Fruit fly (Drosophila melanogaster): ENCODE data around the gene CG15021.

CG15021 gene

dm6 chr3L:4413800-4414446 is 22.6 kb upstream of the CG15021 start (continued):
- TF ChIP-seq CG9437 (GFP tag; optimal IDR thresholded peaks at IDR 0.05), result no peak
- peak; percentile 33 for TF ChIP-seq Ets65A (GFP tag)
- peak; percentile 18 for TF ChIP-seq CG15269 (tag; optimal IDR thresholded peaks at IDR 0.05)
- no peak for TF ChIP-seq sim (GFP tag; IDR thresholded peaks at IDR 0.05)
- no peak for TF ChIP-seq ap (GFP tag; IDR thresholded peaks at IDR 0.05)
- no peak for TF ChIP-seq Antp (GFP tag; optimal IDR thresholded peaks at IDR 0.05)
- TF ChIP-seq Chrac-16 (GFP tag; optimal IDR thresholded peaks at IDR 0.05), result no peak
- TF ChIP-seq Kr (GFP tag; optimal IDR thresholded peaks at IDR 0.05), result no peak
- TF ChIP-seq CG14441 (GFP tag; IDR thresholded peaks at IDR 0.05), result peak; percentile 14; the same call in 1 of the 2 replicates
- TF ChIP-seq GATAe (GFP tag; conservative IDR thresholded peaks at IDR 0.05), result no peak
- TF ChIP-seq CG18476 (GFP tag; optimal IDR thresholded peaks at IDR 0.05), result no peak
- no peak for TF ChIP-seq pnt (GFP tag; optimal IDR thresholded peaks at IDR 0.05)
- TF ChIP-seq disco-r (GFP tag; optimal IDR thresholded peaks at IDR 0.05), result no peak
- peak; percentile 63 for TF ChIP-seq B-H2 (GFP tag; optimal IDR thresholded peaks at IDR 0.05)
- no peak for TF ChIP-seq run (tag; optimal IDR thresholded peaks at IDR 0.05)
- no peak for TF ChIP-seq CG2678 (tag; optimal IDR thresholded peaks at IDR 0.05)
- TF ChIP-seq CG6854 (GFP tag; optimal IDR thresholded peaks at IDR 0.05), result no peak
- TF ChIP-seq CG3281 (GFP tag; optimal IDR thresholded peaks at IDR 0.05), result no peak
- no peak for TF ChIP-seq CG17829 (tag; optimal IDR thresholded peaks at IDR 0.05)
- TF ChIP-seq CG4328 (GFP tag; optimal IDR thresholded peaks at IDR 0.05), result no peak
- no peak for TF ChIP-seq CG2202 (tag; optimal IDR thresholded peaks at IDR 0.05)
- TF ChIP-seq Hr3 (GFP tag; optimal IDR thresholded peaks at IDR 0.05), result no peak
- 0 out of 3 replicates have a peak, but pooled peaks have one; percentile 29 for TF ChIP-seq CG2199 (GFP tag; IDR thresholded peaks at IDR 0.05)
- no peak for TF ChIP-seq Usf (GFP tag; optimal IDR thresholded peaks at IDR 0.05)
- TF ChIP-seq CG9215 (GFP tag; IDR thresholded peaks at IDR 0.05), result peak; percentile 19; the same call in 1 of the 2 replicates
- TF ChIP-seq CG11696 (GFP tag; IDR thresholded peaks at IDR 0.05), result no peak
- 0 out of 2 replicates have a peak, but pooled peaks have one; percentile 33 for TF ChIP-seq CG17328 (GFP tag; IDR thresholded peaks at IDR 0.05)
- TF ChIP-seq NK7.1 (GFP tag; optimal IDR thresholded peaks at IDR 0.05), result no peak
- no peak for TF ChIP-seq CG2889 (GFP tag; IDR thresholded peaks at IDR 0.05)
- no peak for TF ChIP-seq ssp (GFP tag; IDR thresholded peaks at IDR 0.05)
- no peak for TF ChIP-seq Ets97D (GFP tag; optimal IDR thresholded peaks at IDR 0.05)
- TF ChIP-seq CG16813 (GFP tag; IDR thresholded peaks at IDR 0.05; ENCODE audit: partially characterized antibody), result no peak
- TF ChIP-seq Six4 (GFP tag; optimal IDR thresholded peaks at IDR 0.05), result no peak
- TF ChIP-seq CG4404 (GFP tag; IDR thresholded peaks at IDR 0.05), result no peak
- TF ChIP-seq CG3163 (GFP tag; optimal IDR thresholded peaks at IDR 0.05), result no peak
- no peak for TF ChIP-seq Dref (GFP tag; IDR thresholded peaks at IDR 0.05)
- TF ChIP-seq BtbVII (GFP tag; optimal IDR thresholded peaks at IDR 0.05), result peak; percentile 11
- no peak for TF ChIP-seq CG12071 (GFP tag; optimal IDR thresholded peaks at IDR 0.05)
- 0 out of 2 replicates have a peak, but pooled peaks have one; percentile 31 for TF ChIP-seq E2f1 (GFP tag; IDR thresholded peaks at IDR 0.05)
- TF ChIP-seq Optix (GFP tag; IDR thresholded peaks at IDR 0.05), result no peak
- TF ChIP-seq NC2β (GFP tag; optimal IDR thresholded peaks at IDR 0.05), result no peak
- peak; percentile 51; the same call in 1 of the 3 replicates for TF ChIP-seq Dbx (GFP tag; IDR thresholded peaks at IDR 0.05)
- no peak for TF ChIP-seq fu2 (GFP tag; optimal IDR thresholded peaks at IDR 0.05)
- TF ChIP-seq CG3838 (GFP tag; optimal IDR thresholded peaks at IDR 0.05), result no peak
- peak; percentile 28; the same call in 1 of the 2 replicates for TF ChIP-seq CG11247 (GFP tag; IDR thresholded peaks at IDR 0.05)
- TF ChIP-seq Stat92E (GFP tag; optimal IDR thresholded peaks at IDR 0.05), result no peak
- TF ChIP-seq tap (tag; optimal IDR thresholded peaks at IDR 0.05), result no peak
- TF ChIP-seq CG13894 (tag; optimal IDR thresholded peaks at IDR 0.05), result peak; percentile 80
- no peak for TF ChIP-seq ab (GFP tag; optimal IDR thresholded peaks at IDR 0.05)
- no peak for TF ChIP-seq CG31441 (GFP tag; IDR thresholded peaks at IDR 0.05)
- no peak for TF ChIP-seq az2 (GFP tag; optimal IDR thresholded peaks at IDR 0.05)
